Worm (Caenorhabditis elegans) whole organism, late embryonic: ENCODE measurements around the gene lron-10.
A peak's percentile ranks its signal among the peaks of the same experiment; 100 is the strongest.

Experiments used
- K02D7.2 ChIP-seq: sonication (generic microtip); optimal IDR thresholded peaks from 2 replicates; lab custom pipeline; 2017; ENCODE audit warnings: mild to moderate bottlenecking, missing genetic modification characterization, missing compliant biosample characterization
- K09A11.1 ChIP-seq: sonication (generic microtip); optimal IDR thresholded peaks from 2 replicates; lab custom pipeline; 2017; ENCODE audit warnings: antibody characterized with exemption, mild to moderate bottlenecking, missing genetic modification characterization, missing compliant biosample characterization; ENCODE audit not compliant: insufficient read depth
- Y22D7AL.16 ChIP-seq: sonication (generic microtip); optimal IDR thresholded peaks from 2 replicates; lab custom pipeline; 2016; ENCODE audit warnings: missing genetic modification characterization, missing compliant biosample characterization
- ceh-14 ChIP-seq: sonication (generic microtip); optimal IDR thresholded peaks from 2 replicates; lab custom pipeline; 2016; ENCODE audit warnings: missing genotype, missing genetic modification characterization, missing compliant biosample characterization
- ceh-2 ChIP-seq: sonication (generic microtip); optimal IDR thresholded peaks from 2 replicates; lab custom pipeline; 2016; ENCODE audit warnings: missing genotype, missing genetic modification characterization, missing compliant biosample characterization
- ceh-30 ChIP-seq: fragments of 150-350 bp; optimal IDR thresholded peaks from 2 replicates; lab custom pipeline; 2014; ENCODE audit warnings: missing biosample characterization, missing genetic modification characterization
- ceh-34 ChIP-seq: sonication (generic microtip); optimal IDR thresholded peaks from 2 replicates; lab custom pipeline; 2016; ENCODE audit warnings: mild to moderate bottlenecking, missing genetic modification characterization, missing compliant biosample characterization
- ceh-45 ChIP-seq: fragments of 200-800 bp; sonication (Bioruptor generic); IDR thresholded peaks from 2 replicates; pipeline ENCODE4 v1.3.6; 2022; ENCODE audit warnings: missing genetic modification reagents, missing genetic modification characterization, missing compliant biosample characterization
- ceh-48 ChIP-seq: sonication (generic microtip); optimal IDR thresholded peaks from 2 replicates; lab custom pipeline; 2016; ENCODE audit warnings: missing genetic modification characterization, inconsistent platforms, missing compliant biosample characterization
- ceh-6 ChIP-seq: fragments of 200-800 bp; sonication (Bioruptor generic); optimal IDR thresholded peaks from 2 replicates; lab custom pipeline; 2018; ENCODE audit warnings: mild to moderate bottlenecking, missing genetic modification characterization, missing compliant biosample characterization
- elt-2 ChIP-seq: sonication (generic microtip); optimal IDR thresholded peaks from 2 replicates; lab custom pipeline; 2016; ENCODE audit warnings: missing genetic modification reagents, missing genetic modification characterization, missing compliant biosample characterization
- ets-4 ChIP-seq: sonication (generic microtip); optimal IDR thresholded peaks from 2 replicates; lab custom pipeline; 2016; ENCODE audit warnings: missing genetic modification characterization, missing compliant biosample characterization
- fkh-10 ChIP-seq: fragments of 150-350 bp; optimal IDR thresholded peaks from 2 replicates; lab custom pipeline; 2014; ENCODE audit warnings: missing biosample characterization, missing genetic modification reagents, missing genetic modification characterization
- gmeb-2 ChIP-seq: sonication (generic microtip); optimal IDR thresholded peaks from 2 replicates; lab custom pipeline; 2016; ENCODE audit warnings: missing genetic modification characterization, inconsistent platforms, missing compliant biosample characterization
- hlh-30 ChIP-seq: sonication (generic microtip); optimal IDR thresholded peaks from 2 replicates; lab custom pipeline; 2017; ENCODE audit warnings: antibody characterized with exemption, missing genetic modification characterization, missing compliant biosample characterization; ENCODE audit not compliant: insufficient read depth
- madf-2 ChIP-seq: sonication (generic microtip); optimal IDR thresholded peaks from 2 replicates; lab custom pipeline; 2017; ENCODE audit warnings: missing genetic modification characterization, missing compliant biosample characterization
- nhr-11 ChIP-seq: fragments of 150-350 bp; optimal IDR thresholded peaks from 2 replicates; lab custom pipeline; 2014; ENCODE audit warnings: missing biosample characterization, missing genetic modification characterization
- pag-3 ChIP-seq: sonication (generic microtip); optimal IDR thresholded peaks from 2 replicates; lab custom pipeline; 2016; ENCODE audit warnings: missing compliant biosample characterization, missing genetic modification characterization, borderline replicate concordance
- pat-9 ChIP-seq: fragments of 200-800 bp; sonication (Bioruptor generic); optimal IDR thresholded peaks from 2 replicates; lab custom pipeline; 2018; ENCODE audit warnings: mild to moderate bottlenecking, missing genetic modification characterization, moderate library complexity, missing compliant biosample characterization
- pax-1 ChIP-seq: fragments of 150-350 bp; optimal IDR thresholded peaks from 2 replicates; lab custom pipeline; 2014; ENCODE audit warnings: missing biosample characterization, missing genetic modification characterization
- pha-2 ChIP-seq: sonication (generic microtip); optimal IDR thresholded peaks from 2 replicates; lab custom pipeline; 2017; ENCODE audit warnings: mild to moderate bottlenecking, missing genetic modification characterization, missing compliant biosample characterization
- pqm-1 ChIP-seq: sonication (generic microtip); optimal IDR thresholded peaks from 2 replicates; lab custom pipeline; 2016; ENCODE audit warnings: missing genetic modification characterization, missing compliant biosample characterization
- rnt-1 ChIP-seq: sonication (generic microtip); optimal IDR thresholded peaks from 2 replicates; lab custom pipeline; 2016; ENCODE audit warnings: missing genetic modification characterization, missing compliant biosample characterization
- sdc-2 ChIP-seq: sonication (generic microtip); optimal IDR thresholded peaks from 2 replicates; lab custom pipeline; 2016; ENCODE audit warnings: missing genotype, missing genetic modification characterization, missing compliant biosample characterization
- sox-4 ChIP-seq: sonication (generic microtip); optimal IDR thresholded peaks from 2 replicates; lab custom pipeline; 2017; ENCODE audit warnings: mild to moderate bottlenecking, missing genetic modification characterization, inconsistent platforms, missing compliant biosample characterization
- syd-9 ChIP-seq: sonication (generic microtip); optimal IDR thresholded peaks from 2 replicates; lab custom pipeline; 2016; ENCODE audit warnings: mild to moderate bottlenecking, missing genetic modification characterization, moderate library complexity, missing compliant biosample characterization
- tbx-7 ChIP-seq: sonication (generic microtip); optimal IDR thresholded peaks from 2 replicates; lab custom pipeline; 2016; ENCODE audit warnings: missing genotype, missing genetic modification characterization, missing compliant biosample characterization
- ttx-3 ChIP-seq: sonication (generic microtip); optimal IDR thresholded peaks from 2 replicates; lab custom pipeline; 2016; ENCODE audit warnings: missing genetic modification reagents, missing genetic modification characterization, missing compliant biosample characterization
- unc-42 ChIP-seq: sonication (generic microtip); optimal IDR thresholded peaks from 2 replicates; lab custom pipeline; 2016; ENCODE audit warnings: missing genotype, missing genetic modification characterization, missing compliant biosample characterization
- zip-5 ChIP-seq: sonication (generic microtip); optimal IDR thresholded peaks from 2 replicates; lab custom pipeline; 2016; ENCODE audit warnings: missing genetic modification characterization, missing compliant biosample characterization

The lron-10 gene

DNA sequence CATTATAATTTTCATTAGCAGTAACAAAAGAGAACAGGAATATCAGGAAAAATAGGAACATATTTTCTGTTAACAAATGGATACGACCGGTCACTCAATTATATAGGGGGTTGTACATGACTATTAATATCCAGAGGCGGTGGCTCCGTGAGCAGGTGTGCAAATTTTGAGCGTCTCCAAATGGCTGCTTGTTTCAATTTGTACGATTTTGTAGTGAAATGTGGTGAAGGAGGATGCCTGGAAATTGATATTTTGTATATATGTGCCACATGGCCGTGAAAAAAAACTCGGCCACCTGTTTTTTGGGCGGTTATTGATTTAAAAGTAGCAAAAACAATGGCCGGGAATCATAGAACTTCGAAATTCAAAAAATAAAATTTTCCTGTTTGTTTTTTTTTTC lies 28.4 kb downstream of the lron-10 start, which contains the start of gene Y45F3A.8:
TSS of gene Y45F3A.8 (minus strand) at position 101 of the 400 bp plus-strand sequence.
- TF ChIP-seq gmeb-2 (tag; lab: Kevin White, UChicago) (no peak), ceh-34 (tag; lab: Kevin White, UChicago) (no peak), ceh-6 (GFP tag; lab: Kevin White, UChicago) (no peak)

- no peak for TF ChIP-seq hlh-30
- no peak for TF ChIP-seq unc-42 (tag; lab: Kevin White, UChicago)
- TF ChIP-seq ets-4 (tag; lab: Kevin White, UChicago), result no peak
- no peak for TF ChIP-seq K02D7.2
Measured at ce11 chrIII:10592074-10592473, 29.1 kb downstream of the lron-10 start.

DNA sequence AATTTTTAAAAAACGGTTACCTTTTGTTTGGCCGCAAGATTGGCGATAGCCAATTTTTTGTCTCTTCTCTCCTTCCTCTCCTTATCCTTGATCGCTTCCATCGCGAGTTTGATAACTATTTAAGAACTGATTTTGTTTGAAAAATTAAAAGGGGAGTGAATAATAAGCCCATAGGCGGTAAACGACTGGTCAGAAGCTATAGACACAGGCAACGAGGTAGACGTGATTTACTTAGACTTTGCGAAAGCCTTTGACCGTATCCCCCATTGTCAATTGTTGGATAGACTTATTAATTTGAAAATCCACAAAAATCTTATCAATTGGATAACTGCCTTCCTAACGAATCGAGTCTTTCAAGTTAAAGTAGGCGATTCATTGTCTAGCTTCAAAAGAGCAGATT lies 34.9 kb downstream of the lron-10 start, which contains the start of gene Y45F3A.5:
TSS of gene Y45F3A.5 (minus strand) at position 101 of the 400 bp plus-strand sequence.
- TF ChIP-seq K09A11.1, result no peak
- no peak for TF ChIP-seq sdc-2 (tag; lab: Kevin White, UChicago)
- no peak for TF ChIP-seq ceh-34 (tag; lab: Kevin White, UChicago)
- TF ChIP-seq zip-5 (tag; lab: Kevin White, UChicago), result no peak
- TF ChIP-seq gmeb-2 (tag; lab: Kevin White, UChicago), result no peak
- no peak for TF ChIP-seq ceh-45 (GFP tag; lab: Robert Waterston, UW)
- no peak for TF ChIP-seq ceh-48 (tag; lab: Kevin White, UChicago)
- no peak for TF ChIP-seq sox-4 (tag; lab: Kevin White, UChicago)
- TF ChIP-seq ttx-3 (tag; lab: Kevin White, UChicago), result no peak
- TF ChIP-seq pha-2 (tag; lab: Kevin White, UChicago), result no peak
- no peak for TF ChIP-seq ceh-14
- no peak for TF ChIP-seq fkh-10 (GFP tag; lab: Kevin White, UChicago)
- no peak for TF ChIP-seq rnt-1 (tag; lab: Kevin White, UChicago)
- no peak for TF ChIP-seq elt-2
- TF ChIP-seq pax-1 (tag; lab: Kevin White, UChicago), result no peak
- no peak for TF ChIP-seq K02D7.2
- TF ChIP-seq pat-9 (tag; lab: Kevin White, UChicago), result no peak
- no peak for TF ChIP-seq Y22D7AL.16
- TF ChIP-seq ceh-30 (tag; lab: Kevin White, UChicago), result no peak
- no peak for TF ChIP-seq tbx-7 (tag; lab: Kevin White, UChicago)

- TF ChIP-seq unc-42 (tag; lab: Kevin White, UChicago) (peak; percentile 91), gmeb-2 (tag; lab: Kevin White, UChicago) (no peak), ceh-2 (tag; lab: Kevin White, UChicago) (no peak), ttx-3 (tag; lab: Kevin White, UChicago) (no peak)
Measured at ce11 chrIII:10583483-10583882, 37.7 kb downstream of the lron-10 start.

DNA sequence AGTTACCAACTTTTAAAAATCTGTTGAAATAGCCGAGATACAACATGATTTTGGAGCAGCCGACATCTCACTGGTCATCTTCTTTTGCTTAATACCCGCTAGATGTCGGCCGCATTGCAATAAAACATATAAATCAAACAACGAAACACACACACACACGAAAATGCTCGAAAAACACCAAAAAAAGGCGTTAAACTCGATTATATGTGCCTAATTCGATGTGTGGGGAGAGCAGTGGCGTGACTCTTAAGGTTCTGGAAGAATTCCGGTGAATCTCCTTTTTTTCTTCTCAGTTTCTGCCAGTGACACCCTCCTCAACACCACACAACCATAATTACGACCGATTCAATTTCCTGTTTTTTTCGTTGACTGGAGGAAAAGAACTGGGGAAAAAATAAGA lies 41.0 kb downstream of the lron-10 start:
- peak; percentile 13 for TF ChIP-seq unc-42 (tag; lab: Kevin White, UChicago)
- no peak for TF ChIP-seq pqm-1

- TF ChIP-seq madf-2, result no peak
- peak; percentile 20 for TF ChIP-seq unc-42 (tag; lab: Kevin White, UChicago)
Measured at ce11 chrIII:10578873-10579272, 42.3 kb downstream of the lron-10 start.

DNA sequence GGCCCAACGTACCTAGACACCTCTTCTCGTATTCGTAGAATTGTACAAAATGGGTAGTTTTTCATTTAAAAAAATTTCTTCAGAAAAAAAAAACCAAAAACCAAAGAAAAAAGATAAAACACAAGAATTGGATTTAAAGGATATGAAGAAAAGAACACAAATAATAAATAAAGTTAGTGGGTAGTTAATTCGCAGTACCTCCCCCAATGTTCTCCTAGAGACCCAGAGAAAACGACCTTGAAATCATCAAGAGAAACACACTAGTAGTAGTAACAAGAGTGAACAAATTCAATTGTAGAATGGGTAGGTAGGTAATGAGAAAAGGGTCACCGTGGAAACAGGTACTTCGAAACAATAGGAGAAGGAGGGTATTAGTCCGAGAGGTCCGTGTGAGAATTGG lies 43.4 kb downstream of the lron-10 start:
- TF ChIP-seq syd-9 (no peak), nhr-11 (tag; lab: Kevin White, UChicago) (no peak), pqm-1 (no peak), unc-42 (tag; lab: Kevin White, UChicago) (peak; percentile 13), ceh-6 (GFP tag; lab: Kevin White, UChicago) (no peak), pag-3 (tag; lab: Kevin White, UChicago) (no peak)
